Fruit fly (Drosophila melanogaster) whole organism: Measurements from ENCODE around the gene anne.

ENCODE experiments used
- CG8478 ChIP-seq: fragments of >200 bp; optimal IDR thresholded peaks from 2 replicates; lab custom pipeline; 2018; ENCODE audit warnings: inconsistent platforms
- EcR ChIP-seq, 2 experiments: fragments of >200 bp; optimal IDR thresholded peaks; 2 replicates each; lab custom pipeline; 2017; ENCODE audit warnings: missing biosample characterization in 2 of 2, missing genetic modification characterization in 2 of 2, missing genetic modification reagents in 2 of 2
- psq ChIP-seq: fragments of >200 bp; optimal IDR thresholded peaks from 2 replicates; lab custom pipeline; 2017
- usp ChIP-seq: fragments of >200 bp; optimal IDR thresholded peaks from 2 replicates; lab custom pipeline; 2017; ENCODE audit warnings: missing biosample characterization, missing genetic modification characterization, mixed read lengths

- no peak for TF ChIP-seq EcR (GFP tag; optimal IDR thresholded peaks at IDR 0.05; lab: Kevin White, UChicago)
- no peak for TF ChIP-seq psq (lab: Kevin White, UChicago)
- no peak for TF ChIP-seq usp (GFP tag; lab: Kevin White, UChicago)
- no peak for TF ChIP-seq CG8478 (lab: Kevin White, UChicago)
These were observed 44.7 kb upstream of the anne start for dm6 chr4:87278-87677.
